Worm (Caenorhabditis elegans) whole organism, L2 larva: ENCODE data around the gene paqr-3.

Experiments used
- C34F6.9 ChIP-seq: fragments of 150-350 bp; optimal IDR thresholded peaks from 2 replicates; lab custom pipeline; 2014; ENCODE audit warnings: missing biosample characterization, missing genetic modification characterization
- F13H6.1 ChIP-seq: sonication (generic microtip); optimal IDR thresholded peaks from 2 replicates; lab custom pipeline; 2016; ENCODE audit warnings: missing genetic modification characterization, missing compliant biosample characterization
- R02D3.7 ChIP-seq: fragments of 150-350 bp; optimal IDR thresholded peaks from 2 replicates; lab custom pipeline; 2014; ENCODE audit warnings: missing biosample characterization, missing genetic modification characterization
- aly-2 ChIP-seq: fragments of 150-350 bp; optimal IDR thresholded peaks from 2 replicates; lab custom pipeline; 2014; ENCODE audit warnings: missing biosample characterization, missing genetic modification characterization
- ama-1 ChIP-seq: fragments of 150-350 bp; optimal IDR thresholded peaks from 2 replicates; lab custom pipeline; 2018; ENCODE audit warnings: inconsistent platforms
- ceh-16 ChIP-seq: fragments of 150-350 bp; optimal IDR thresholded peaks from 2 replicates; lab custom pipeline; 2014; ENCODE audit warnings: missing biosample characterization, missing genetic modification characterization
- crh-2 ChIP-seq: sonication (generic microtip); optimal IDR thresholded peaks from 2 replicates; lab custom pipeline; 2017; ENCODE audit warnings: missing biosample characterization, missing genetic modification characterization
- dmd-4 ChIP-seq: sonication (generic microtip); optimal IDR thresholded peaks from 2 replicates; lab custom pipeline; 2017; ENCODE audit warnings: missing biosample characterization, missing genetic modification characterization
- elt-3 ChIP-seq: sonication (generic microtip); optimal IDR thresholded peaks from 2 replicates; lab custom pipeline; 2017; ENCODE audit warnings: missing biosample characterization, missing genetic modification characterization
- gmeb-1 ChIP-seq: fragments of 150-350 bp; optimal IDR thresholded peaks from 2 replicates; lab custom pipeline; 2014; ENCODE audit warnings: missing biosample characterization, missing genetic modification characterization
- lin-11 ChIP-seq: fragments of 150-350 bp; sonication (generic microtip); optimal IDR thresholded peaks from 2 replicates; lab custom pipeline; 2014; ENCODE audit warnings: missing biosample characterization, missing genetic modification characterization, inconsistent platforms, mixed read lengths
- lin-13 ChIP-seq: fragments of 150-350 bp; optimal IDR thresholded peaks from 2 replicates; lab custom pipeline; 2014; ENCODE audit warnings: missing biosample characterization, missing genetic modification reagents, missing genetic modification characterization
- lin-39 ChIP-seq: fragments of 150-350 bp; optimal IDR thresholded peaks from 2 replicates; lab custom pipeline; 2014; ENCODE audit warnings: missing biosample characterization, missing genetic modification reagents, missing genetic modification characterization
- mab-5 ChIP-seq: fragments of 150-350 bp; optimal IDR thresholded peaks from 2 replicates; lab custom pipeline; 2014; ENCODE audit warnings: missing biosample characterization, missing genetic modification characterization
- mbf-1 ChIP-seq: sonication (generic microtip); optimal IDR thresholded peaks from 2 replicates; lab custom pipeline; 2017; ENCODE audit warnings: missing biosample characterization, missing genetic modification characterization
- mdl-1 ChIP-seq, 2 experiments: fragments of 150-350 bp in 1 of 2; sonication (generic microtip) in 1 of 2; optimal IDR thresholded peaks; 2 replicates each; lab custom pipeline; 2017; ENCODE audit warnings: missing biosample characterization in 2 of 2, missing genetic modification characterization in 2 of 2
- nhr-11 ChIP-seq: fragments of 150-350 bp; optimal IDR thresholded peaks from 2 replicates; lab custom pipeline; 2014; ENCODE audit warnings: missing biosample characterization, missing genetic modification characterization
- nhr-12 ChIP-seq: fragments of 150-350 bp; optimal IDR thresholded peaks from 2 replicates; lab custom pipeline; 2014; ENCODE audit warnings: missing biosample characterization, missing genetic modification characterization
- nhr-21 ChIP-seq: fragments of 150-350 bp; optimal IDR thresholded peaks from 2 replicates; lab custom pipeline; 2014; ENCODE audit warnings: missing biosample characterization, missing genetic modification characterization
- nhr-23 ChIP-seq: fragments of 150-350 bp; optimal IDR thresholded peaks from 2 replicates; lab custom pipeline; 2014; ENCODE audit warnings: missing biosample characterization, missing genetic modification reagents, missing genetic modification characterization
- nhr-237 ChIP-seq: fragments of 150-350 bp; optimal IDR thresholded peaks from 2 replicates; lab custom pipeline; 2014; ENCODE audit warnings: missing biosample characterization, missing genetic modification characterization
- nhr-25 ChIP-seq: fragments of 150-350 bp; sonication (generic microtip); optimal IDR thresholded peaks from 3 replicates; lab custom pipeline; 2014; ENCODE audit warnings: missing biosample characterization, missing genetic modification characterization
- nhr-6 ChIP-seq: fragments of 150-350 bp; optimal IDR thresholded peaks from 2 replicates; lab custom pipeline; 2014; ENCODE audit warnings: missing biosample characterization, missing genetic modification characterization
- sem-4 ChIP-seq: fragments of 150-350 bp; optimal IDR thresholded peaks from 2 replicates; lab custom pipeline; 2014; ENCODE audit warnings: missing biosample characterization, missing genetic modification reagents, missing genetic modification characterization
- skn-1 ChIP-seq: sonication (generic microtip); optimal IDR thresholded peaks from 2 replicates; lab custom pipeline; 2017; ENCODE audit warnings: missing biosample characterization, missing genetic modification characterization
- sma-3 ChIP-seq: sonication (generic microtip); optimal IDR thresholded peaks from 2 replicates; lab custom pipeline; 2016; ENCODE audit warnings: missing genetic modification reagents, missing genetic modification characterization, missing compliant biosample characterization
- snpc-4 ChIP-seq: fragments of 150-350 bp; optimal IDR thresholded peaks from 2 replicates; lab custom pipeline; 2014; ENCODE audit warnings: missing biosample characterization, missing genetic modification characterization
- unc-39 ChIP-seq: fragments of 150-350 bp; optimal IDR thresholded peaks from 2 replicates; lab custom pipeline; 2014; ENCODE audit warnings: missing biosample characterization, missing genetic modification characterization
- unc-55 ChIP-seq: fragments of 150-350 bp; sonication (generic microtip); optimal IDR thresholded peaks from 3 replicates; lab custom pipeline; 2014; ENCODE audit warnings: missing biosample characterization, missing genetic modification reagents, missing genetic modification characterization
- zag-1 ChIP-seq: fragments of 150-350 bp; optimal IDR thresholded peaks from 2 replicates; lab custom pipeline; 2014; ENCODE audit warnings: missing biosample characterization, missing genetic modification characterization
- ztf-1 ChIP-seq: fragments of 200-800 bp; sonication (Bioruptor generic); conservative IDR thresholded peaks from 2 replicates; pipeline ENCODE4 v1.3.6; 2022; ENCODE audit warnings: missing genetic modification characterization, missing compliant biosample characterization
- ztf-4 ChIP-seq: fragments of 150-350 bp; optimal IDR thresholded peaks from 2 replicates; lab custom pipeline; 2014; ENCODE audit warnings: missing biosample characterization, missing genetic modification characterization

Gene paqr-3

ce11 chrIV:14350651-14351050 is 32.8 kb downstream of the paqr-3 start, which contains the start of gene oac-56:
TSS of gene oac-56 (minus strand) at chrIV:14350751.
- TF ChIP-seq ztf-4 (tag; lab: Kevin White, UChicago) (no peak), lin-39 (no peak), ceh-16 (no peak), sem-4 (tag; lab: Kevin White, UChicago) (no peak), ztf-1 (GFP tag; lab: Robert Waterston, UW) (no peak), elt-3 (tag; lab: Kevin White, UChicago) (no peak), F13H6.1 (tag; lab: Kevin White, UChicago) (no peak), zag-1 (tag; lab: Kevin White, UChicago) (no peak)
- TF ChIP-seq, all 48 proteins: peak for 0

- TF ChIP-seq unc-55 = no peak
- no peak for TF ChIP-seq ama-1 (lab: Kevin White, UChicago)
- no peak for TF ChIP-seq mab-5 (tag; lab: Kevin White, UChicago)
These were observed 39.7 kb downstream of the paqr-3 start, which contains the start of gene srlf-28 for ce11 chrIV:14343756-14344155. TSS of gene srlf-28 (minus strand) at chrIV:14343856.

ce11 chrIV:14339657-14340056 is 43.8 kb downstream of the paqr-3 start, which contains the start of gene Y67A10A.11:
TSS of gene Y67A10A.11 (plus strand) at chrIV:14339957.
- TF ChIP-seq sem-4 (tag; lab: Kevin White, UChicago) (no peak), gmeb-1 (tag; lab: Kevin White, UChicago) (no peak), nhr-6 (tag; lab: Kevin White, UChicago) (no peak), lin-11 (tag; lab: Kevin White, UChicago) (no peak), nhr-23 (tag; lab: Kevin White, UChicago) (no peak), mbf-1 (no peak), nhr-12 (tag; lab: Kevin White, UChicago) (no peak), ztf-4 (tag; lab: Kevin White, UChicago) (no peak), nhr-25 (tag; lab: Kevin White, UChicago) (no peak), crh-2 (tag; lab: Kevin White, UChicago) (no peak)

- TF ChIP-seq aly-2 (tag; lab: Kevin White, UChicago) = no peak
- no peak for TF ChIP-seq lin-39
- no peak for TF ChIP-seq nhr-25 (tag; lab: Kevin White, UChicago)
- no peak for TF ChIP-seq skn-1 (tag; lab: Kevin White, UChicago)
These were observed 45.7 kb downstream of the paqr-3 start, which contains the start of gene Y67A10A.2 for ce11 chrIV:14337757-14338156. TSS of gene Y67A10A.2 (plus strand) at chrIV:14338057.

- no peak for TF ChIP-seq nhr-237 (tag; lab: Kevin White, UChicago)
- no peak for TF ChIP-seq lin-39
- TF ChIP-seq, all 48 proteins: peak for 0
These were observed 47.7 kb downstream of the paqr-3 start for ce11 chrIV:14335768-14336167.

ce11 chrIV:14334359-14334758 is 49.1 kb downstream of the paqr-3 start, which contains the start of gene Y67A10A.3:
TSS of gene Y67A10A.3 (minus strand) at chrIV:14334459.
- TF ChIP-seq elt-3 (tag; lab: Kevin White, UChicago) = no peak
- no peak for TF ChIP-seq mdl-1 (tag; optimal IDR thresholded peaks at IDR 0.05; lab: Kevin White, UChicago)
- TF ChIP-seq nhr-25 (tag; lab: Kevin White, UChicago) = no peak
- no peak for TF ChIP-seq sem-4 (tag; lab: Kevin White, UChicago)
- no peak for TF ChIP-seq C34F6.9 (tag; lab: Kevin White, UChicago)
- TF ChIP-seq unc-39 (tag; lab: Kevin White, UChicago) = no peak
- no peak for TF ChIP-seq sma-3 (GFP tag; lab: Kevin White, UChicago)
- no peak for TF ChIP-seq gmeb-1 (tag; lab: Kevin White, UChicago)
- no peak for TF ChIP-seq dmd-4 (tag; lab: Kevin White, UChicago)
- TF ChIP-seq R02D3.7 (tag; lab: Kevin White, UChicago) = no peak
- TF ChIP-seq nhr-21 (tag; lab: Kevin White, UChicago) = no peak
- TF ChIP-seq snpc-4 (tag; lab: Kevin White, UChicago) = no peak
- TF ChIP-seq ztf-4 (tag; lab: Kevin White, UChicago) = no peak
- TF ChIP-seq F13H6.1 (tag; lab: Kevin White, UChicago) = no peak
- TF ChIP-seq zag-1 (tag; lab: Kevin White, UChicago) = no peak
- TF ChIP-seq lin-13 = no peak
- no peak for TF ChIP-seq nhr-11 (tag; lab: Kevin White, UChicago)
